Worm (Caenorhabditis elegans) whole organism, L1 larva: ENCODE measurements around the gene F15E6.10.
A peak's percentile ranks its signal among the peaks of the same experiment; 100 is the strongest.

Experiments used
- blmp-1 ChIP-seq: fragments of 150-350 bp; optimal IDR thresholded peaks from 2 replicates; lab custom pipeline; 2014; ENCODE audit warnings: missing biosample characterization, missing genetic modification characterization
- ceh-88 ChIP-seq: fragments of 200-800 bp; sonication (Bioruptor generic); IDR thresholded peaks from 2 replicates; pipeline ENCODE4 v1.3.6; 2022; ENCODE audit warnings: missing genetic modification characterization, missing compliant biosample characterization
- ceh-90 ChIP-seq: sonication (generic microtip); optimal IDR thresholded peaks from 2 replicates; lab custom pipeline; 2016; ENCODE audit warnings: missing genetic modification characterization, missing compliant biosample characterization
- dpl-1 ChIP-seq, 3 experiments: fragments of 150-350 bp in 2 of 3; sonication (generic microtip) in 1 of 3; optimal IDR thresholded peaks; 2 replicates each; lab custom pipeline; 2014 to 2017; ENCODE audit warnings: missing biosample characterization in 3 of 3, missing genetic modification characterization in 3 of 3, missing genetic modification reagents in 3 of 3
- grh-1 ChIP-seq: fragments of 200-800 bp; sonication (Bioruptor generic); IDR thresholded peaks from 2 replicates; pipeline ENCODE4 v1.3.6; 2022; ENCODE audit warnings: missing genetic modification reagents, missing genetic modification characterization, missing compliant biosample characterization
- lin-13 ChIP-seq: fragments of 150-350 bp; optimal IDR thresholded peaks from 2 replicates; lab custom pipeline; 2014; ENCODE audit warnings: missing biosample characterization, missing genetic modification reagents, missing genetic modification characterization
- lin-35 ChIP-seq, 2 experiments: fragments of 150-350 bp; optimal IDR thresholded peaks; 2 replicates each; lab custom pipeline; 2014; ENCODE audit warnings: missing biosample characterization in 2 of 2, missing genetic modification characterization in 2 of 2, missing genetic modification reagents in 2 of 2
- nhr-11 ChIP-seq: fragments of 150-350 bp; optimal IDR thresholded peaks from 2 replicates; lab custom pipeline; 2014; ENCODE audit warnings: missing biosample characterization, missing genetic modification characterization
- nhr-77 ChIP-seq: fragments of 150-350 bp; optimal IDR thresholded peaks from 2 replicates; lab custom pipeline; 2014; ENCODE audit warnings: missing biosample characterization, missing genetic modification characterization
- pag-3 ChIP-seq: sonication (generic microtip); optimal IDR thresholded peaks from 2 replicates; lab custom pipeline; 2017; ENCODE audit warnings: missing genetic modification characterization, mild to moderate bottlenecking, missing compliant biosample characterization, antibody characterized with exemption, borderline replicate concordance; ENCODE audit not compliant: insufficient read depth
- pqm-1 ChIP-seq: sonication (generic microtip); optimal IDR thresholded peaks from 3 replicates; lab custom pipeline; 2017; ENCODE audit warnings: missing biosample characterization, missing genetic modification characterization
- snpc-4 ChIP-seq: fragments of 150-350 bp; optimal IDR thresholded peaks from 2 replicates; lab custom pipeline; 2014; ENCODE audit warnings: missing biosample characterization, missing genetic modification characterization
- sox-4 ChIP-seq: sonication (generic microtip); optimal IDR thresholded peaks from 2 replicates; lab custom pipeline; 2016; ENCODE audit warnings: missing genetic modification characterization, missing compliant biosample characterization
- unc-130 ChIP-seq: fragments of 150-350 bp; optimal IDR thresholded peaks from 2 replicates; lab custom pipeline; 2017; ENCODE audit warnings: missing biosample characterization, missing genetic modification characterization, inconsistent platforms

DNA sequence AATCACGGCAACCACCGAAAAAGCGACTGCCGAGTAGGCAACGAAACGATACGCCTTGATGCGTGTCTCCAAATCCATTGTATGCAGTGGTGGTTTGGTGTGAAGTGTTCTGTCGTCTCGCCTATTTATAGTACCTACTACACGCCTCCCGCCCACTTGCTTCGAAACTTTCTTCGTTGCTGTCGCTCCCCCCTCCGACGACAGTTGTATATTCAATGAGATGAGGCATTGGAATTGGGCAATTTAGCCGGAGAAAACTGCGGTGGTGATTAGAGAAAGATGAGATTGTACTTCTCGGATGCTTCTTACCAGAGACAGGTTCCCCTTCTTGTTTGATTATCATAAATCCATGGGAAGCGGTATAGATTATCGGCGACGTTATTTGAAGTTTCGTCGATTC is 48.2 kb upstream of the F15E6.10 start, which contains the start of gene col-34:
- TF ChIP-seq pqm-1, result no peak
- TF ChIP-seq unc-130, result no peak
- no peak for TF ChIP-seq ceh-88 (GFP tag; lab: Robert Waterston, UW)
- no peak for TF ChIP-seq pag-3 (tag; lab: Kevin White, UChicago)
- TF ChIP-seq dpl-1 (GFP tag; optimal IDR thresholded peaks at IDR 0.05; lab: Kevin White, UChicago), result no peak
- no peak for TF ChIP-seq snpc-4 (tag; lab: Kevin White, UChicago)
- peak; percentile 15 for TF ChIP-seq blmp-1
- TF ChIP-seq lin-35 (GFP tag; optimal IDR thresholded peaks at IDR 0.05; lab: Kevin White, UChicago), result no peak
- no peak for TF ChIP-seq grh-1
- TF ChIP-seq nhr-77, result no peak
- no peak for TF ChIP-seq sox-4
- TF ChIP-seq nhr-11 (tag; lab: Kevin White, UChicago), result no peak
- no peak for TF ChIP-seq ceh-90 (tag; lab: Kevin White, UChicago)
- no peak for TF ChIP-seq lin-13 (GFP tag; lab: Kevin White, UChicago)
